Worm (Caenorhabditis elegans): ENCODE measurements around the gene T12D8.10.
A peak's percentile ranks its signal among the peaks of the same experiment; 100 is the strongest.

T12D8.10 gene

DNA sequence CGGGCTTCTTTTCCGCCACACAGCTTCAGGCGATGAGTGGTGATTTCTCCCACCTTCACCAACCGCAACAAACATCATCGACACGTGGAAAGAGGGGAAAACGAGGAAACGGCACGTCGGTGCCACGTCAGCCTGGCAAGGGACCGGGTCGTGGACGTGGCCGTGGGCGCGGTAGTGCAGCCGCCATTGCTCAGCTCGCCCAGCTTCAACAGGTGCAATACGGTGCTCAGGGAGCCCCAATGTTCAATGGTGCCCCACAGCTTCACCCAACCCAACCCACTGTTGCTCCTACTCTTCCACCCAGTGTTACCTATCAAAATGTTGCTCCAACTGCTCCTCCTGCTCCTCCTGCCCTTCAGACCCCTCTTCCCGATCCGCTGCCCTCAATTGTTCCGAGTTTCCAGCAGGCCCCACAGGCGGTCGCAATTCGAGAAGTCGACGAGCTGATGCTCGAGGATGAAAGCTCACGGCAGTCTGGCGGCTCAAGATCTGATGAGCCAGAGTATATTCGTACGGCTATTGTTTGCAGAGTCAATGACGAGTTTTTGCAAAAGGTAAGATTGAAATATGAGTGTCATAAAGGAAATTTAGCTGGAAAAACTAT lies 3.9 kb upstream of the T12D8.10 start:
- TF ChIP-seq R02D3.7 (tag; optimal IDR thresholded peaks at IDR 0.05) (no peak), aly-2 (tag; optimal IDR thresholded peaks at IDR 0.05) (no peak), nhr-77 (tag; optimal IDR thresholded peaks at IDR 0.05) (no peak), nhr-28 (tag; optimal IDR thresholded peaks at IDR 0.05) (no peak), ama-1 (optimal IDR thresholded peaks at IDR 0.05) (no peak)

ce11 chrIII:13644279-13644678 lies 2.2 kb upstream of the T12D8.10 start:
- no peak for TF ChIP-seq nhr-67 (tag; optimal IDR thresholded peaks at IDR 0.05)
- no peak for TF ChIP-seq sea-2 (GFP tag; optimal IDR thresholded peaks at IDR 0.05)
- TF ChIP-seq nhr-77 (tag; optimal IDR thresholded peaks at IDR 0.05), result no peak
- no peak for TF ChIP-seq elt-2 (tag; optimal IDR thresholded peaks at IDR 0.05)
- TF ChIP-seq nfya-1 (tag; optimal IDR thresholded peaks at IDR 0.05; ENCODE audit: insufficient read depth), result no peak
- TF ChIP-seq ZK546.5 (tag; optimal IDR thresholded peaks at IDR 0.05), result no peak
- TF ChIP-seq aly-2 (tag; optimal IDR thresholded peaks at IDR 0.05), result no peak
- TF ChIP-seq lin-15B (tag; optimal IDR thresholded peaks at IDR 0.05), result no peak
- no peak for TF ChIP-seq R02D3.7 (tag; optimal IDR thresholded peaks at IDR 0.05)
- no peak for TF ChIP-seq ceh-82 (tag; optimal IDR thresholded peaks at IDR 0.05)
- no peak for TF ChIP-seq daf-12 (tag; optimal IDR thresholded peaks at IDR 0.05)
- no peak for TF ChIP-seq fkh-10 (GFP tag; optimal IDR thresholded peaks at IDR 0.05)
- no peak for TF ChIP-seq fkh-2 (tag; optimal IDR thresholded peaks at IDR 0.05)
- TF ChIP-seq egl-27 (tag; optimal IDR thresholded peaks at IDR 0.05), result no peak

- TF ChIP-seq aly-2 (tag; optimal IDR thresholded peaks at IDR 0.05) (peak; percentile 81), pha-4 (tag; optimal IDR thresholded peaks at IDR 0.05) (peak; percentile 99), nhr-76 (tag; optimal IDR thresholded peaks at IDR 0.05) (peak; percentile 45), hmg-11 (tag; optimal IDR thresholded peaks at IDR 0.05) (peak; percentile 94), fkh-2 (tag; optimal IDR thresholded peaks at IDR 0.05) (no peak), mml-1 (tag; optimal IDR thresholded peaks at IDR 0.05) (no peak), egl-27 (tag; optimal IDR thresholded peaks at IDR 0.05) (peak; percentile 91), lsy-12 (tag; optimal IDR thresholded peaks at IDR 0.05) (peak; percentile 98), unc-39 (tag; optimal IDR thresholded peaks at IDR 0.05) (peak; percentile 32), nhr-237 (tag; optimal IDR thresholded peaks at IDR 0.05) (peak; percentile 33), tbx-2 (tag; optimal IDR thresholded peaks at IDR 0.05) (peak; percentile 97), nfya-1 (tag; optimal IDR thresholded peaks at IDR 0.05; ENCODE audit: insufficient read depth) (peak; percentile 99), fkh-10 (GFP tag; optimal IDR thresholded peaks at IDR 0.05) (peak; percentile 99), nhr-12 (tag; optimal IDR thresholded peaks at IDR 0.05) (no peak), snpc-4 (tag; optimal IDR thresholded peaks at IDR 0.05) (peak; percentile 93), lin-39 (tag; optimal IDR thresholded peaks at IDR 0.05) (peak; percentile 97), egl-5 (tag; optimal IDR thresholded peaks at IDR 0.05) (peak; percentile 81), daf-12 (tag; optimal IDR thresholded peaks at IDR 0.05) (peak; percentile 66), fos-1 (tag; optimal IDR thresholded peaks at IDR 0.05) (peak; percentile 88), zag-1 (tag; optimal IDR thresholded peaks at IDR 0.05) (peak; percentile 80), ama-1 (optimal IDR thresholded peaks at IDR 0.05) (peak; percentile 77), lin-15B (tag; optimal IDR thresholded peaks at IDR 0.05) (peak; percentile 98), ceh-9 (tag; optimal IDR thresholded peaks at IDR 0.05) (no peak), nhr-67 (tag; optimal IDR thresholded peaks at IDR 0.05) (no peak), nhr-23 (tag; optimal IDR thresholded peaks at IDR 0.05) (peak; percentile 99), jun-1 (tag; optimal IDR thresholded peaks at IDR 0.05) (peak; percentile 98), nhr-11 (tag; optimal IDR thresholded peaks at IDR 0.05) (peak; percentile 95), ztf-4 (tag; optimal IDR thresholded peaks at IDR 0.05) (peak; percentile 90), sea-2 (GFP tag; optimal IDR thresholded peaks at IDR 0.05) (peak; percentile 95), ceh-82 (tag; optimal IDR thresholded peaks at IDR 0.05) (peak; percentile 95), ZK546.5 (tag; optimal IDR thresholded peaks at IDR 0.05) (peak; percentile 75), nhr-28 (tag; optimal IDR thresholded peaks at IDR 0.05) (peak; percentile 76), elt-3 (tag; optimal IDR thresholded peaks at IDR 0.05) (peak; percentile 0 to 92 (median 71)), elt-2 (tag; optimal IDR thresholded peaks at IDR 0.05) (peak; percentile 94), pqm-1 (tag; optimal IDR thresholded peaks at IDR 0.05) (peak; percentile 92), eor-1 (tag; optimal IDR thresholded peaks at IDR 0.05) (peak in 1 of 2 experiments; percentile 69), nhr-43 (tag; optimal IDR thresholded peaks at IDR 0.05; ENCODE audit: poor library complexity, severe bottlenecking) (peak; percentile 98), skn-1 (tag; optimal IDR thresholded peaks at IDR 0.05) (peak; percentile 94), nhr-25 (tag; optimal IDR thresholded peaks at IDR 0.05) (peak; percentile 100), ztf-11 (tag; optimal IDR thresholded peaks at IDR 0.05) (no peak), ceh-28 (tag; optimal IDR thresholded peaks at IDR 0.05) (peak; percentile 99), unc-62 (GFP tag; optimal IDR thresholded peaks at IDR 0.05) (peak; percentile 94), nhr-77 (tag; optimal IDR thresholded peaks at IDR 0.05) (peak; percentile 92), ceh-16 (tag; optimal IDR thresholded peaks at IDR 0.05) (no peak), R02D3.7 (tag; optimal IDR thresholded peaks at IDR 0.05) (peak; percentile 94), mdl-1 (tag; optimal IDR thresholded peaks at IDR 0.05) (peak; percentile 38), elt-1 (tag; optimal IDR thresholded peaks at IDR 0.05) (peak; percentile 82)
These were observed 1.4 kb upstream of the T12D8.10 start, which contains the start of the genes drr-2 and set-16 for ce11 chrIII:13643534-13643933. Gene drr-2, minus strand, starts transcription at chrIII:13643570. Gene set-16, plus strand, starts transcription at chrIII:13643916.
